Worm (Caenorhabditis elegans): Measurements from ENCODE around the gene Y75B12B.3.

Gene Y75B12B.3

ce11 chrV:15156504-15156903 is 29.6 kb downstream of the Y75B12B.3 start:
- no peak for TF ChIP-seq dao-5 (tag; optimal IDR thresholded peaks at IDR 0.05)
- TF ChIP-seq him-1 (tag; optimal IDR thresholded peaks at IDR 0.05): no peak
- no peak for TF ChIP-seq W03F9.2 (tag; optimal IDR thresholded peaks at IDR 0.05)

ce11 chrV:15153277-15153676 is 32.8 kb downstream of the Y75B12B.3 start, which contains the start of gene srh-55:
Gene srh-55, plus strand, starts transcription at chrV:15153577.
- no peak for TF ChIP-seq dao-5 (tag; optimal IDR thresholded peaks at IDR 0.05)

DNA sequence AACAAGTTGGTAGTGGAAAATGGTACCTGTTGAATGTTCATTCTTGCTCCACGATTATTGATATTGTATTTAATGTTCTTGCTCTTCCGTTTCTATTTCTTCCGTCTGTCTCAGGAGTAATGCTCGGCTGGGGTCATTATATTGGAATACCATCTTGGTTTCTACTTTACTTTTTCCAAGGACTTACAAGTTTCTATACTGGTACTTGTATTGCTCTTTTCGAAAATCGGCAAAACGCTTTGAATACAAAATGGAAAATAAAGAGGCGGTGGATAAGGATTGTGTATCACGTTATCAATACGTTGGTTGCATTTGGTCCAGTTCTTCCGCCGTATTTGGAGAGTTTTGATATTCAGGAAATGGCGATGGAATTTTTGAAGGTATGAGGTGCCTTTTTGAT is 34.1 kb downstream of the Y75B12B.3 start:
- TF ChIP-seq dao-5 (tag; optimal IDR thresholded peaks at IDR 0.05): no peak
- TF ChIP-seq W03F9.2 (tag; optimal IDR thresholded peaks at IDR 0.05): no peak
- no peak for TF ChIP-seq him-1 (tag; optimal IDR thresholded peaks at IDR 0.05)

ce11 chrV:15150661-15151060 is 35.4 kb downstream of the Y75B12B.3 start, which contains the start of gene T09F5.2:
Gene T09F5.2, plus strand, starts transcription at chrV:15150961.
- TF ChIP-seq dao-5 (tag; optimal IDR thresholded peaks at IDR 0.05): no peak
- TF ChIP-seq him-1 (tag; optimal IDR thresholded peaks at IDR 0.05): no peak
- no peak for TF ChIP-seq W03F9.2 (tag; optimal IDR thresholded peaks at IDR 0.05)

ce11 chrV:15150176-15150575 is 35.9 kb downstream of the Y75B12B.3 start:
- no peak for TF ChIP-seq dao-5 (tag; optimal IDR thresholded peaks at IDR 0.05)
- no peak for TF ChIP-seq him-1 (tag; optimal IDR thresholded peaks at IDR 0.05)
- no peak for TF ChIP-seq W03F9.2 (tag; optimal IDR thresholded peaks at IDR 0.05)

DNA sequence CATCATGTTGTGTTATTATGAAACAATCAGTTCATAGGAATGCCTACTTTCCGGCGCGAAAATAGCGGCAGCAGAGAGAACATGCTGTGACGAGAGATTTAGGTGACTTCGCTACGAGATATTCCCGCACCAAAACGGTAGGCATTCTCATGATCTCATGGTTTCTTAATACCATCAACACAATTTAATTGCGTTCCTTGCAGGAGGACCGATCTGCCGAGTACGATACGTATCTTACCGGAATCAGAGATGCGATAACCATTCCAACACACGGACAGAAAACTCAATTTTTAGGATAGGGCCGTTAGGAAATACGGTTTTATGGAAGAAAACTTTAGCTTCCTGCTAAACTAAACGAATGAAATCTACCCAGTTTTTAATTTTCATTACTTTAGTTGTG is 37.3 kb downstream of the Y75B12B.3 start, which contains the start of gene T09F5.1:
Gene T09F5.1 (plus strand): TSS at position 301 of the 400 bp plus-strand sequence.
- no peak for TF ChIP-seq him-1 (tag; optimal IDR thresholded peaks at IDR 0.05)
- no peak for TF ChIP-seq dao-5 (tag; optimal IDR thresholded peaks at IDR 0.05)
- TF ChIP-seq W03F9.2 (tag; optimal IDR thresholded peaks at IDR 0.05): no peak

ce11 chrV:15147776-15148175 is 38.3 kb downstream of the Y75B12B.3 start, which contains the start of gene T09F5.20:
Gene T09F5.20, minus strand, starts transcription at chrV:15147876.
- TF ChIP-seq dao-5 (tag; optimal IDR thresholded peaks at IDR 0.05) (no peak), W03F9.2 (tag; optimal IDR thresholded peaks at IDR 0.05) (no peak), him-1 (tag; optimal IDR thresholded peaks at IDR 0.05) (no peak)

DNA sequence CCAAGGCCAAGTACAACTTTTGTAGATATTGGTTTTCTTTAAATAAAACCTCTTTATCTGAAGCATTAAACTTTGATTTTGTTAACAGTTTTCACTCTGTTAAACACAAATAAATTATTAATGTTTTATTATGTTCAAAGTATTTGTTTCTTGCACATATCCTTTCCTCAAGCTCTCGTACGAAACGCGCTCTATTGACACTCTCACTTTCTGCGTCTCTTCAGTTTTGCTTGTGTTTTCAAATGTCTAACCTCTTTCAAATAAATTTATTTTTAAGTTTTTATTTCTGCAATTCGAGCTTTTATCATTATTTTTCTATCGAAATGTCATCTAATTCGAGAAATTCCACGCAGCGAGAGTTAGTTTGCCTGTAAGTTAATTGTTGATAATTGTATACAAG is 42.3 kb downstream of the Y75B12B.3 start, which contains the start of gene K08F9.4:
Gene K08F9.4 (plus strand): TSS at position 222 of the 400 bp plus-strand sequence.
- no peak for TF ChIP-seq dao-5 (tag; optimal IDR thresholded peaks at IDR 0.05)
- TF ChIP-seq W03F9.2 (tag; optimal IDR thresholded peaks at IDR 0.05): peak; percentile 64

- TF ChIP-seq W03F9.2 (tag; optimal IDR thresholded peaks at IDR 0.05) (no peak), dao-5 (tag; optimal IDR thresholded peaks at IDR 0.05) (no peak), him-1 (tag; optimal IDR thresholded peaks at IDR 0.05) (no peak)
Observed at ce11 chrV:15143285-15143684, 42.8 kb downstream of the Y75B12B.3 start, which contains the start of gene K08F9.1. Gene K08F9.1, minus strand, starts transcription at chrV:15143385.

ce11 chrV:15140247-15140646 is 45.8 kb downstream of the Y75B12B.3 start, which contains the start of gene K08F9.3:
Gene K08F9.3, plus strand, starts transcription at chrV:15140547.
- TF ChIP-seq him-1 (tag; optimal IDR thresholded peaks at IDR 0.05): no peak
- no peak for TF ChIP-seq W03F9.2 (tag; optimal IDR thresholded peaks at IDR 0.05)
- no peak for TF ChIP-seq dao-5 (tag; optimal IDR thresholded peaks at IDR 0.05)

DNA sequence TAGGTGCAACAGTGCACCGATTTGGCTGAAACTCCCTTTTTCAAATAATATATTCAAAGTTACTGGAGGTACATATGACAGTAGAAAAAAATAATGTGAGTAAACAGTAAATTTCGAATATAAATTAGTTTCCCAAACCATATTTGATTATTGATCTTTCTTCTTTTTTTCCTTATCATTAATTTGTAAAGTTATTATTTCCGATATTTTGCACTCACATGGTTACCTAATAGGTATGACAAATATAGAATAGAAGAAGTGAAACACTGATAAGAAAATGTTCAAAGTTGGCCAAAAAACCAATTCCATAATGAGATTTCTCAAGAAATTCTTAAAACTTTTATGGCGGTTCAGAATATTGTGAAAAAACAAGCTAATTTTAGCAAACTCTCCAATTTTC is 46.3 kb downstream of the Y75B12B.3 start:
- no peak for TF ChIP-seq dao-5 (tag; optimal IDR thresholded peaks at IDR 0.05)
- TF ChIP-seq W03F9.2 (tag; optimal IDR thresholded peaks at IDR 0.05): no peak
- no peak for TF ChIP-seq him-1 (tag; optimal IDR thresholded peaks at IDR 0.05)

- TF ChIP-seq dao-5 (tag; optimal IDR thresholded peaks at IDR 0.05) (no peak), W03F9.2 (tag; optimal IDR thresholded peaks at IDR 0.05) (peak; percentile 65)
Observed at ce11 chrV:15136772-15137171, 49.3 kb downstream of the Y75B12B.3 start, which contains the start of gene aipl-1. Gene aipl-1, minus strand, starts transcription at chrV:15136801.

All from whole organism, L4/young adult.